Worm (Caenorhabditis elegans): ENCODE results near the gene ptr-24.

ce11 chrX:13294669-13295068 is 43.2 kb upstream of the ptr-24 start, which contains the start of gene srd-36:
- TF ChIP-seq unc-130 (GFP tag; optimal IDR thresholded peaks at IDR 0.05) (no peak), Y105C5A.15 (GFP tag; IDR thresholded peaks at IDR 0.05) (no peak), skn-1 (tag; optimal IDR thresholded peaks at IDR 0.05) (no peak), zfp-2 (tag; optimal IDR thresholded peaks at IDR 0.05) (no peak)
